Fruit fly (Drosophila melanogaster) whole organism, pupa: ENCODE measurements around the gene Rim.

Experiments
- CG10348 ChIP-seq: fragments of 200-800 bp; sonication (Bioruptor generic); IDR thresholded peaks from 2 replicates; pipeline ENCODE4 v1.3.6; 2022; ENCODE audit warnings: missing biosample characterization, missing genetic modification characterization
- CG13204 ChIP-seq: fragments of 200-800 bp; sonication (Bioruptor generic); optimal IDR thresholded peaks from 2 replicates; lab custom pipeline; 2018; ENCODE audit warnings: missing biosample characterization, mild to moderate bottlenecking, missing genetic modification characterization, moderate library complexity
- CG14655 ChIP-seq: fragments of 200-800 bp; sonication (Bioruptor generic); optimal IDR thresholded peaks from 3 replicates; lab custom pipeline; 2017; ENCODE audit warnings: mild to moderate bottlenecking, missing biosample characterization, missing genetic modification reagents, missing genetic modification characterization
- CG15710 ChIP-seq: fragments of 200-800 bp; sonication (Bioruptor generic); optimal IDR thresholded peaks from 2 replicates; lab custom pipeline; 2018; ENCODE audit warnings: missing biosample characterization, mild to moderate bottlenecking, missing genetic modification characterization, moderate library complexity
- CG32121 ChIP-seq: fragments of 200-800 bp; sonication (Bioruptor generic); IDR thresholded peaks from 2 replicates; pipeline ENCODE4 v1.3.6; 2022; ENCODE audit warnings: missing biosample characterization, missing genetic modification characterization
- CG8159 ChIP-seq: fragments of 200-800 bp; sonication (Bioruptor generic); optimal IDR thresholded peaks from 3 replicates; lab custom pipeline; 2018; ENCODE audit warnings: missing biosample characterization, mild to moderate bottlenecking, missing genetic modification characterization, moderate library complexity
- CG9948 ChIP-seq: fragments of 200-800 bp; sonication (Bioruptor generic); optimal IDR thresholded peaks from 2 replicates; lab custom pipeline; 2018; ENCODE audit warnings: missing biosample characterization, mild to moderate bottlenecking, missing genetic modification characterization, moderate library complexity
- EcR ChIP-seq: fragments of 200-800 bp; sonication (Bioruptor generic); optimal IDR thresholded peaks from 3 replicates; lab custom pipeline; 2019; ENCODE audit warnings: missing biosample characterization, missing genetic modification characterization, mild to moderate bottlenecking, moderate library complexity, missing genetic modification reagents
- Snoo ChIP-seq: fragments of 200-800 bp; sonication (Bioruptor generic); optimal IDR thresholded peaks from 3 replicates; lab custom pipeline; 2017; ENCODE audit warnings: missing biosample characterization, mild to moderate bottlenecking, missing genetic modification characterization, inconsistent platforms
- gl ChIP-seq: fragments of 200-800 bp; sonication (Bioruptor generic); optimal IDR thresholded peaks from 2 replicates; lab custom pipeline; 2018; ENCODE audit warnings: missing biosample characterization, mild to moderate bottlenecking, missing genetic modification characterization

DNA sequence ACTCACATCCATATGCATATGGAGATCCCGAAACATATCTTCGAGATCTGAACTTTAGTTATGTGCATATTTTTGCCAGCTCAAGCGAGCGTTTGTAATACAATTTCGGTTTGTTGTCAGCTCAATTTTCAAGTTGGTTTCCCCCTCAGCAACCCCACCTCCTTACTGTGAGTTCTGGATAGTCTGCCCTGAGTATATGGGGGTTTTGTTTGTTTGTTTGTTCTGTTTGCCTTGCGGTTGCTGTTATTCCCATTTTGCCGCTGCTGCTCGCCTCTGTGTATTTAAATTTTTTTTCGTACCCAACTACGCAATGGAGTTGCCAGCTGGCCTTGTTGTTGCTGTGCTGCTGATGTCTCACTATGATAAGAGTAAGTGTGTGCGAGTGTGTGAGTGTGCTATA is 49.0 kb upstream of the Rim start:
- no peak for TF ChIP-seq gl (tag; lab: Kevin White, UChicago)
- TF ChIP-seq CG15710 (tag; lab: Kevin White, UChicago): no peak
- no peak for TF ChIP-seq CG14655 (GFP tag; lab: Kevin White, UChicago)
- no peak for TF ChIP-seq Snoo (tag; lab: Kevin White, UChicago)
- TF ChIP-seq EcR (GFP tag; lab: Kevin White, UChicago): no peak
- no peak for TF ChIP-seq CG13204 (GFP tag; lab: Kevin White, UChicago)
- no peak for TF ChIP-seq CG8159 (tag; lab: Kevin White, UChicago)
- no peak for TF ChIP-seq CG32121
- no peak for TF ChIP-seq CG10348 (GFP tag; lab: Robert Waterston, UW)
- no peak for TF ChIP-seq CG9948 (tag; lab: Kevin White, UChicago)
